Fruit fly (Drosophila melanogaster) whole organism, adult: ENCODE results near the gene CG6481.

ENCODE experiments used
- Crg-1 ChIP-seq: fragments of 200-800 bp; sonication (Bioruptor generic); optimal IDR thresholded peaks from 2 replicates; lab custom pipeline; 2016; ENCODE audit warnings: missing biosample characterization, missing genetic modification characterization
- Hr96 ChIP-seq: fragments of 200-800 bp; sonication (Bioruptor generic); optimal IDR thresholded peaks from 2 replicates; lab custom pipeline; 2016; ENCODE audit warnings: missing biosample characterization, missing genetic modification characterization

- TF ChIP-seq Hr96 (GFP tag; lab: Kevin White, UChicago), result no peak
- no peak for TF ChIP-seq Crg-1 (GFP tag; lab: Kevin White, UChicago)
These were observed 30.2 kb upstream of the CG6481 start for dm6 chrX:18552451-18552850.
